Worm (Caenorhabditis elegans): ENCODE data around the gene ZC477.3.

DNA sequence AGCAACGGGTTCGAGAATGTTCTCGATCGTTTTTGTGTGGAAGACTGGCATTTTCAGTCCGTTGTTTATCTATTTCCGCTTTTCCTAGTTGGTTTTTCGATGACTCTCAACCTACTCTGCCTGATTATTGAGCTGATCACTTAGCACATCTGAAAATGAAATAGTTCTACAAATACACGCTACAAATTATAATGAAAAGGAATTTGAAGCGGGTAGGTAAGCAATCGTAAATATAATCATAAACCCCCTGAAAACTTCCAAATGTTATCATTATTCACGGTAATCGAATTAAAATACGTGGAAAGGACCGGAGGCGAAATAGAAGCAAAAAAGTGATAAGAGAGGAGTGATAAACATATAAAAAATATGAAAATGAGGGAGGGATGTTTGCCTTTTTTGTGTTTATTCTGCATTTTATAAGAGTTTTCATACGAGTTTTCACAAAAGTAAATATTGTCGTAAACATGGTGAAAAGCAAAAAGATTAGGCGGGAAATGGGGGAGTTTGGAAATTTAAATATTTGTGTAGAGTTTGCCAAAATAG is 9.0 kb upstream of the ZC477.3 start, which contains the start of gene deb-1:
- no peak for TF ChIP-seq unc-62 (GFP tag; optimal IDR thresholded peaks at IDR 0.05)
- no peak for TF ChIP-seq nhr-237 (tag; optimal IDR thresholded peaks at IDR 0.05)
- no peak for TF ChIP-seq nhr-12 (tag; optimal IDR thresholded peaks at IDR 0.05)
- TF ChIP-seq lin-13 (tag; optimal IDR thresholded peaks at IDR 0.05), result no peak
- TF ChIP-seq elt-3 (tag; optimal IDR thresholded peaks at IDR 0.05), result no peak
- TF ChIP-seq blmp-1 (tag; optimal IDR thresholded peaks at IDR 0.05), result no peak
- TF ChIP-seq lsy-2 (tag; optimal IDR thresholded peaks at IDR 0.05), result no peak
- no peak for TF ChIP-seq snpc-4 (tag; optimal IDR thresholded peaks at IDR 0.05)
- no peak for TF ChIP-seq pha-4 (tag; optimal IDR thresholded peaks at IDR 0.05)
- no peak for TF ChIP-seq zip-8 (tag; optimal IDR thresholded peaks at IDR 0.05)

All from whole organism, mixed stage, embryonic.